Worm (Caenorhabditis elegans): Measurements from ENCODE around the gene end-1.

The end-1 gene

DNA sequence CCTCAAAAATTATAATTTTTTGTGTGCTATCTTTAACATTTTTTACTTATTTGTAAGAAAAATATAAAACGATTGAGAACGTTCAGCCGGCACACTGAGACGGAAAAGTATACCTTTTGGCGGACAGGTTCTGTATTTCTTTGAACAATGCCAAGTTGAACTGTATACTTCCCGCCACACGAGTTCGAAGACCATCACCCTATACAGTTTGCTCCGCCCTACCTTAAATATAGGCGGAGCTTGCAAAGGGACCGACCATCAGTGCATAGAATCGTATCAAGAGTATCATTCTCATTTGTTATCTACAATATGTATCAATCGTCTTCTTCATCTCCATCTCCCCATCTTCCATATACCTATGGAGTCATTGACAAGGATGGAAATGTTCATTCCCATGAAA lies at the start of gene end-1:
end-1 (plus strand) TSS at position 301 of the 400 bp plus-strand sequence.
- TF ChIP-seq unc-62 (GFP tag; optimal IDR thresholded peaks at IDR 0.05), result no peak

DNA sequence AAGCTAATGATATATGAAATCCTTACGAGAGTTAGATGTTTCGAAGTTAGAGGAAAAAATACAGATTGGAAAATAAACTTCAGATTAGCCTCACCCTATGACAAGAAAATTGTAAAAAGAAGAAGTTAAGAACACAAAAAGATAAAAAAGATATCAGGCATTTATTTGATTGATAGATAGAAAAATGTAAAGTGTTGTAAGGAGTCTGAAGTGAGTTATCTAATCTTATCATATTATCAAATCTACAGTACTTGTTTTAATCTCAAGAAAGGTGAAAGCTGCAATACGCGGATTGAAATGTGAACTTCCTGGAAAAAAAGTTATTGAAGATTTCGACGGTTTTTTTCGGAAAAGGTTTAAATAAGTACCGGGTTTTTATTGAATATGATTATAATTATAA lies 49.5 kb upstream of the end-1 start:
- TF ChIP-seq unc-62 (GFP tag; optimal IDR thresholded peaks at IDR 0.05), result no peak

DNA sequence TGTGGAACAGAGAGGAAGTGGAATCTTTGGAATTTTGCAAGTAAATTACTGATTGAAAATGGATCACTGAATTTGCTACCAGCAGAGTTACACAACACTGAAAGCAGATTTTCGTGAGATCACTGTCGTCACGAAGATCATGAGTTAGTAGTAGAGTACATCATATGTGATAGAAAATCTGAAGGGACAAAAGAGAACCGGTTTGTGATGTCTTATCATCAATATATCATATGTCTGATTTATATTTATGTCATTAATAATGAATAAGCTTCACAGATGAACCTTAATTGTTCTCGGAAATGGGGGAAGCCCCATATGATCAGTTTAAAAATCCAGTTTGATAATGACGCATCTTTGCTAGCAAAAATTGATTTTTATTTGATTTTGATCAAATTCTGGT lies 48.9 kb upstream of the end-1 start:
- no peak for TF ChIP-seq unc-62 (GFP tag; optimal IDR thresholded peaks at IDR 0.05)

DNA sequence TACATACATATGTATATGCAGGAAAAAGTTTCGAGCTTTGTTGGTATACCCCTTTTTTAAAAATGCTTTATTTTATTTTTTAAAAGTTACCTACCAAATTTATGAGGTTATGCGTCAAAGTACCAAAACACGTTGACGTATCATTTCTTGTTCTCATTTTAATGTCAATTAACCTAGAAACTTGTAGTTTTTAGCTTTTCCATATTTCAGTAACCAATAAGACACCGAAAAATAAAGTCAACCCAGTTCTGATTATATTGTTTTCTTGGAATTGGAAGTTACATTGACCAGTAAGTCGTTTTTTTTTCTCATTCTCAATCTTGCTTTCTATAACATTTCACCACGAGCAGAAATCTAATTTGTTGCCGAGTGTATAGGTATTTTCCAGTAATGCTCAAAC lies 48.1 kb upstream of the end-1 start, which contains the start of gene srw-145:
srw-145 (plus strand) TSS at position 301 of the 400 bp plus-strand sequence.
- TF ChIP-seq unc-62 (GFP tag; optimal IDR thresholded peaks at IDR 0.05), result no peak

DNA sequence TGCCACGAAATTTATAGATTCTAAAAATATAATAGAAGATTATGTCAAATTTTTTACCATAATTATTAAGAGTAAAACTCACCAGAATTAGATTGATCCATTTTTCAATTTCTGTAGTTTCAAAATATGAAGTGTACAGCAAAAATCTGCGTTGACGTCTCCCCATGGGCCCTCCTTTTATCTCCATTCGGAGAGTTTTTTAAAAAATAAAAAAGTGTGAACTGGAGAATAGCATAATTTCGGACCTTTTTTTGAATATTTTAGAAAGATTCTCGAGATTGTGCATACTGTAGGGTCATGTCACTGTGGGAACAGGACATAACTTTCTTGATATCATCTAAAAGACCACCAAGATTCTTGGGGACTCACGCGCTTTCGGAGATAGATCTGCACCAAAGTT lies 42.8 kb upstream of the end-1 start, which contains the start of gene dpr-1:
dpr-1 (minus strand) TSS at position 101 of the 400 bp plus-strand sequence.
- TF ChIP-seq unc-62 (GFP tag; optimal IDR thresholded peaks at IDR 0.05), result no peak

DNA sequence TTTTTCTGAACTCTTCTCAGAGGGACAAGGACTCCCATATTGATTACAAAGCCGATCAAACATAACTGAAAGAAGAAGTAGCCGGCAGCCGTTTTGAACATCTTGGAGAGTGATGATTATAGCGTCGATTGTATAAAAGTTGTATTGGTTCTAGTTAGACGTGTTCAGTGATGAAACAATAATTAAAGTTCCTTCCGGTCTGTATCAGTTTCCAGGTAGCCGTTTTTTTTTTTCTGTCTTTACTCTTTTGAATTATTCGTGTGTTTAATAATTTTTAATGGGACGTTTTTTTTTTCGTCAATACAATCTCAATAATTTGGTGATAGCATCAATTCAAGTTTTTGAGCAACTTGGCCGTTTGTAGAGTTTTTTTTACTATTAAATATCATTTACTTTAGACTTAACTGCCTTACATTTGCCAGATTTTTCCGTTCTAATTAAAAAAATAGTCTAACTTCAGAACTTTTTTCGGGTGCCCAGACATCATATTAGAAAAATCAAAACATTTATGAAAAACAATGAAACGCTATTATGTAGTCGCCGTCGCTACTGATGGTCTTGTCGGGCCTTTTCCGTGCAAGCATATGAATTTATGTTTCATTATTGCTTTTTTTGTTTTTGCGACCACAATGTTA lies 38.4 kb upstream of the end-1 start, which contains the start of the genes srx-10 and clec-226:
srx-10 (minus strand) TSS at position 101 of the 635 bp plus-strand sequence.
clec-226 (plus strand) TSS at position 585 of the 635 bp plus-strand sequence.
- TF ChIP-seq unc-62 (GFP tag; optimal IDR thresholded peaks at IDR 0.05), result no peak

DNA sequence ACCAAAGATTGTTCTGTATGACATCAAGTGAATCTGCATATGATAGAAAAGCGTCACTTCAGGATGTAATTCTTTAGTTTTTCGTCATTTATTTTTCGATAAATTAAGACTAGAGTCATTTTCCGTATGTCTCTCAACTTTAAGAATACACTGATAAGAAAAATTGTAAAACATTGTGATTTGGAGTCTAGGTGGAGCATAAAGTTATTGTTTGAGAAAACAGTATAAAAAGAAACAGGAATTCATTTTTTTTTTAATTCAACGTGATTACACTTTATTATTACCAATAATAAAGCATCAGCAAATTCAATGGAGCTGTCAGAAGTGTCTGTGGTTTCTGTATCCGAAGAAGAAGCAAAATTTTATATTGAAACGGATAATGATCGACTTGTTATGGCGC lies 35.9 kb upstream of the end-1 start, which contains the start of gene R10D12.6:
R10D12.6 (plus strand) TSS at position 301 of the 400 bp plus-strand sequence.
- no peak for TF ChIP-seq unc-62 (GFP tag; optimal IDR thresholded peaks at IDR 0.05)

DNA sequence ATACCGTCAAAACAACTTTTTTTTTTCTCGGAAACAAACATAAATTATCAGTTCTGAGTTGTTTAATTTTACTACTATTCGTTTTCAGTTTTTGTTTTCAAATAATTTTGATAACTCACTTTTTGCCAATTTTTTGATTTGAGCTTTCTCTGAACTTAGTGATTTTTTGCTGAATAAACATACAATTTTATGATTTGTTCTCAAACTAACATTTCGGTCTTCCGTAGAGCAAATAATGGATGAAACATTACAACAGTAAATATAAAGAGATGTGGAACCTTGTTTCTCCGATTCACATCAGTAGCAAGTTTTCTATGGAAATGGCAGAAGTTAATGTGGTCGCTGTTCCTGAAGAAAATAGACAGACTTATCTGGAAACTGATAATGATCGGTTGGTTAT lies 35.2 kb upstream of the end-1 start, which contains the start of gene R10D12.7:
R10D12.7 (plus strand) TSS at position 301 of the 400 bp plus-strand sequence.
- TF ChIP-seq unc-62 (GFP tag; optimal IDR thresholded peaks at IDR 0.05), result no peak

DNA sequence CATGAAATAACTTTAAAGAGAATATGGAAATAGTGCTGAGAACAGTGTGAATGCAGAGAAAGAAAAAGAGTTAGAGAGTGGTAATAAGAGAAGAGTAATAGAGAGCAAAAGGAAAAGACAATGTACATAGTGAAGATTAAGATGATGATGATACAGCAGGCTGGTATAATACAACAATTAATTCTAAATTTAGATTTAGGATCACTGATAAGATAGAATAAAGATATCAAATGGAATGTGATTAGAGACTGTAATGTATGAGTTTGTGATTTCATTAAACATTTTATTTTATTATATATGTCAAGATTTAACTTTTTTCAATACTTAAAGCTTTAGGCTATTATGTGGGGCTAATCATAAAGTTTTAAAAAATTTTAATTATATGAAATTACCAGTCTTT lies 31.7 kb upstream of the end-1 start, which contains the start of gene R10D12.8:
R10D12.8 (minus strand) TSS at position 101 of the 400 bp plus-strand sequence.
- TF ChIP-seq unc-62 (GFP tag; optimal IDR thresholded peaks at IDR 0.05), result no peak

DNA sequence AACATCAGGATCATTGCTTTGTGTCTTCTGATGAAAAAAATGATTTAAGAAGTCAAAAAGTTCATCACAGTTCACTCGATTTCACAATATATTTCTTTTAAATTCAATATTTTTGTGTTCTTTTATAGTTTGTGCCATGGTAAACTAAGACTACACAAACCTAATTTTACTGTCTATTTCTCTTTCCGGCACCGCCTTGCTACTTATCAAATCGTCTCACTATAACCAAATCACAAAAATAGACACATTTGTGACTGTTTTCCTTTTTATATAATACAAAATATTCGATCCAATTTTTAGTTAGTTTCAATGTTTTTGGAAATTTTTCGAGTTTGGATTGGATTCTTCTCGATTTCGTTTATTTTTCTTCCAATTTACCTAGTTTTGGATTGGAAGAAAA lies 30.9 kb upstream of the end-1 start, which contains the start of gene swt-6:
swt-6 (plus strand) TSS at position 301 of the 400 bp plus-strand sequence.
- no peak for TF ChIP-seq unc-62 (GFP tag; optimal IDR thresholded peaks at IDR 0.05)

DNA sequence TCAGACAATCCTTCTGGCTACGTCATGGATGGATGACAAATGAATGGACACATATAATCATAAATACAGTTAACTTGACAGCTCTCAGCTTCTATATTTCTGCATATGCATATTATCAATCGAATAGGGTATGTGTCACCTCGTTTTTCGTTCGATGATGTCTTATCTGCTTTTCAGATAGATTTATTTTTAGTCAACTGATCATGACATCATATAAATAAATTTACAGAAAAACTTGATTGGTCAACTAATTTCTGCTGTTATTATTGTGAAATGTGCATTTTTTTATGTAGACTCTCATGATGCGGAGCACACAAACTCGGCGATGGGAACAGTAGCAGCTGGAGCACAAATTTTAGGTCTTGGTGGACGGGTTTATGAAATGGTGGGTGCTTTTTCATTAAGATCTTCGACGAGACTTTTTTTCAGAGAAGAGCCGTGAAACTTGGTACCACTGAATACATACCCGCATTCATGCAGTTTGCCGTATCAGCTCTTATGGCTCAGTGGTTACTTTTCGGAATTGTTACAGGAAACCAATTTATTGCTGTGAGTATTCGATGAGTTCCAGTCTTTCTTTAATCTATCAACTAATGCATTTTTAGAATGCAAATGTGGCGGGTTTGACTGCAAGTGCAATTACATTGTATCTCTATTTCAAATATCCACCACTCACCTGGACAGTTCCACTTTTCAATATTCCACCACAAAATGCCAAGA lies 29.4 kb upstream of the end-1 start:
- TF ChIP-seq unc-62 (GFP tag; optimal IDR thresholded peaks at IDR 0.05), result no peak

DNA sequence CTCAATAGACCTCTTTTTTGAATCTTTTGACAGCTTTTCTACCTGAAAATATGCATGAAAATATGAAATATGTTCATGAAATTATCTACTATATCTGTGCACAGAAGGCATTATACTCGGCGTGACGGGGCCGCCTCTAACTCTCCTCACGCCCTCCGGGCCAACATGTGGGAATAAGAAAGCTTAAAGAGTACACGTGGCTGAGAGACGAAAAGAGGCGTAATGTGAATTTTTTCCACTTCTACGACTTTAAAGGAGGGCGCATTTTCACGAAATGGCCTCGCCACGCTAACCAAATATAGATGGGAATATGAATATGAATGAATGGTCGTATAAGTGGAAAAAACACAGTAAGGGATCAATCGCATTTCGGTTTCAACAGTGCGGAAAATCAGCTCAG lies 27.2 kb upstream of the end-1 start:
- no peak for TF ChIP-seq unc-62 (GFP tag; optimal IDR thresholded peaks at IDR 0.05)

DNA sequence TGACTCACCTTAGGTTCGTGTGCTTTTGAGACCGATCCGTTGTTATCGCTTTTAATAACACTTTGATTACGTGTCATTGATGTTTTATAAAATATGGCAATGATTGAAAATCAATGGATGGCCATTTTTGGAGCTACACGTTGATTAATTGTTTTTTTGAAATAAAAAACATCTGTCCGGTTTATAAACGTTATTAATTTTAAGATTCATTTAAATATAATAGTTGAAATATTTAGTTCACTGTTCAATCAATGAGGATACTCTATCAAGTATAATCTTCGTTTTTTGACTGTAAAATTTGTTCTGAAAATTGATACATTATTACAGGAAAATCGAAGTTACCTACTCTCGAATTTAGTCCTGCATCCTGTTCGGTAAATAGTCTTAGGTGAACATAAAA lies 26.7 kb upstream of the end-1 start, which contains the start of gene R10D12.10:
R10D12.10 (minus strand) TSS at position 101 of the 400 bp plus-strand sequence.
- no peak for TF ChIP-seq unc-62 (GFP tag; optimal IDR thresholded peaks at IDR 0.05)

DNA sequence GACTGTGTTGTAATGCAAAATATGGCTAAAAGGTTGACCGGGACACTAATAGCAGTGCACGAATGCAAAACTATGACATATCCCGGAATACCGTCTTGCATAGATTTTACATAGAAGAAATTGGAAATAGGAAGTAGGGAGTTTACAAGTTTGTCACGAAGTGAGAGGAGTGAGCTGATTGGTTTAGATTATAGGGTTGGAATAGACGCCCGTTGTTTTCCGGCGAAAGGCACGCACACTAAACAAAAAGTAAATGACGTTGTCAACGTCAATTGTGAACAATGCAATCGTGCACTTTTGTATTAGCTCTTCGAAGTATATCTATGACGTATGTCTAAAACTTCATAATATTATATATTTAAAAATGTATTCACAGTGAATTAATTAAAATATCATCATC lies 24.0 kb upstream of the end-1 start, which contains the start of gene srh-24:
srh-24 (minus strand) TSS at position 101 of the 400 bp plus-strand sequence.
- TF ChIP-seq unc-62 (GFP tag; optimal IDR thresholded peaks at IDR 0.05), result no peak

DNA sequence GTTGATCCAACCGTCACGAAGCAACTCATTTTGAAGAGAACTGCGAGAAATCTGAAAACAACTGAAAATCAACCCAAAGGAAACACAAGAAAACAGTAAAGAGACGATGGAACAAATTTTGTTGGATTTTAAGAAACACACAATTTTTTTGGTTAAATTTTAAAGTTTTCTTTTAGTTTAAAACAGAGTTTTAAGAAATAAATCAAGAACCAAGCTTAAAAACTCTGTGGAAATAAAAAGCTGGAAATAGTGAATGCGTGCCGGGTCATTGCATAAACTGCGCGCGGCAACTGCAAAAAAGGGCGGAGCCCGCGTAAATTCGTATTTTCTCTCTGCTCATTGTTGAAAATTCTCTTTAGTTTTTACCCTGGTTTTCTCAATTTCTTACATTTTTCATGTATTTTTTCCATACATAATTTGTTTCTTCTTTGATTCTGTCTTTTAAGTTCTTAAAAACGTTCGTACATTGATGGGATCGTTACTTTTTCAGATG lies 23.0 kb upstream of the end-1 start, which contains the start of the genes algn-13 and R10D12.13:
algn-13 (minus strand) TSS at position 51 of the 493 bp plus-strand sequence.
R10D12.13 (plus strand) TSS at position 491 of the 493 bp plus-strand sequence.
- no peak for TF ChIP-seq unc-62 (GFP tag; optimal IDR thresholded peaks at IDR 0.05)

All from whole organism, dauer.